Worm (Caenorhabditis elegans): ENCODE results near the gene mix-1.
A peak's percentile ranks its signal among the peaks of the same experiment; 100 is the strongest.

mix-1 gene

ce11 chrII:10840067-10840466 is 16.0 kb downstream of the mix-1 start (continued):
- peak; percentile 70; the same call in 1 of the 2 replicates for TF ChIP-seq hmg-20 (GFP tag; IDR thresholded peaks at IDR 0.05)
- TF ChIP-seq atf-7 (tag; optimal IDR thresholded peaks at IDR 0.05), result peak; percentile 82
- peak; percentile 82 for TF ChIP-seq F23B12.7 (tag; optimal IDR thresholded peaks at IDR 0.05; ENCODE audit: insufficient read depth)
- peak; percentile 75 for TF ChIP-seq fkh-3 (tag; optimal IDR thresholded peaks at IDR 0.05)
- peak; percentile 87 for TF ChIP-seq rpc-1 (optimal IDR thresholded peaks at IDR 0.05)
- TF ChIP-seq rpc-1 (tag; optimal IDR thresholded peaks at IDR 0.05), result peak; percentile 87
- TF ChIP-seq sptf-2 (GFP tag; optimal IDR thresholded peaks at IDR 0.05), result peak; percentile 24
- TF ChIP-seq egl-18 (GFP tag; IDR thresholded peaks at IDR 0.05), result 0 out of 2 replicates have a peak, but pooled peaks have one; percentile 66
- TF ChIP-seq ztf-22 (GFP tag; optimal IDR thresholded peaks at IDR 0.05), result no peak
- TF ChIP-seq nhr-90 (tag; optimal IDR thresholded peaks at IDR 0.05), result peak; percentile 90
- TF ChIP-seq unc-62 (GFP tag; optimal IDR thresholded peaks at IDR 0.05), result no peak
- TF ChIP-seq sdz-38 (tag; optimal IDR thresholded peaks at IDR 0.05), result no peak
- TF ChIP-seq nfya-2 (GFP tag; IDR thresholded peaks at IDR 0.05), result no peak
- 0 out of 2 replicates have a peak, but pooled peaks have one; percentile 60 for TF ChIP-seq ztf-6 (GFP tag; IDR thresholded peaks at IDR 0.05)
- peak; percentile 49; the same call in 1 of the 2 replicates for TF ChIP-seq pbrm-1 (GFP tag; IDR thresholded peaks at IDR 0.05)
- peak; percentile 76 for TF ChIP-seq C17E4.6 (GFP tag; IDR thresholded peaks at IDR 0.05)
- peak; percentile 61 for TF ChIP-seq mel-28 (tag; optimal IDR thresholded peaks at IDR 0.05; ENCODE audit: borderline replicate concordance)
- no peak for TF ChIP-seq aptf-2 (GFP tag; conservative IDR thresholded peaks at IDR 0.05)
- peak; percentile 91 for TF ChIP-seq nfyb-1 (GFP tag; IDR thresholded peaks at IDR 0.05)
- TF ChIP-seq ccch-3 (GFP tag; optimal IDR thresholded peaks at IDR 0.05), result no peak
- TF ChIP-seq F37B4.10 (GFP tag; IDR thresholded peaks at IDR 0.05), result no peak
- TF ChIP-seq nfya-1 (tag; optimal IDR thresholded peaks at IDR 0.05; ENCODE audit: borderline replicate concordance, insufficient read depth), result no peak
- TF ChIP-seq tbp1 (GFP tag; optimal IDR thresholded peaks at IDR 0.05), result peak; percentile 99
- TF ChIP-seq madf-6 (GFP tag; IDR thresholded peaks at IDR 0.05), result peak; percentile 64
- TF ChIP-seq ekl-4 (GFP tag; IDR thresholded peaks at IDR 0.05), result peak; percentile 83
- peak; percentile 63 for TF ChIP-seq F33H1.4 (GFP tag; IDR thresholded peaks at IDR 0.05)
- no peak for TF ChIP-seq ceh-91 (GFP tag; IDR thresholded peaks at IDR 0.05)
- no peak for TF ChIP-seq hlh-26 (GFP tag; conservative IDR thresholded peaks at IDR 0.05)
- TF ChIP-seq ceh-58 (GFP tag; IDR thresholded peaks at IDR 0.05), result no peak
- peak; percentile 60; the same call in 1 of the 2 replicates for TF ChIP-seq madf-3 (GFP tag; IDR thresholded peaks at IDR 0.05)
- 0 out of 2 replicates have a peak, but pooled peaks have one; percentile 18 for TF ChIP-seq Y67H2A.10 (GFP tag; conservative IDR thresholded peaks at IDR 0.05)
- 0 out of 2 replicates have a peak, but pooled peaks have one; percentile 25 for TF ChIP-seq hsf-1 (GFP tag; IDR thresholded peaks at IDR 0.05)
- peak; percentile 78; the same call in 1 of the 2 replicates for TF ChIP-seq Y95B8A.8 (GFP tag; IDR thresholded peaks at IDR 0.05)
- TF ChIP-seq zim-3 (tag; optimal IDR thresholded peaks at IDR 0.05), result peak; percentile 90
- TF ChIP-seq attf-5 (GFP tag; optimal IDR thresholded peaks at IDR 0.05), result peak; percentile 82
- no peak for TF ChIP-seq F10E7.11 (tag; optimal IDR thresholded peaks at IDR 0.05)
- peak; percentile 81 for TF ChIP-seq lin-54 (GFP tag; optimal IDR thresholded peaks at IDR 0.05)
- TF ChIP-seq unc-130 (GFP tag; optimal IDR thresholded peaks at IDR 0.05), result peak; percentile 10
- TF ChIP-seq sea-2 (GFP tag; IDR thresholded peaks at IDR 0.05), result no peak
- TF ChIP-seq D2030.7 (GFP tag; IDR thresholded peaks at IDR 0.05), result peak; percentile 43
- TF ChIP-seq let-526 (GFP tag; IDR thresholded peaks at IDR 0.05), result peak; percentile 85
- peak; percentile 79 for TF ChIP-seq ztf-18 (tag; optimal IDR thresholded peaks at IDR 0.05)
- TF ChIP-seq Y79H2A.3 (GFP tag; conservative IDR thresholded peaks at IDR 0.05), result 0 out of 2 replicates have a peak, but pooled peaks have one; percentile 29
- peak; percentile 45 for TF ChIP-seq madf-8 (GFP tag; conservative IDR thresholded peaks at IDR 0.05)
- peak; percentile 59; the same call in 1 of the 2 replicates for TF ChIP-seq attf-3 (GFP tag; conservative IDR thresholded peaks at IDR 0.05)
- TF ChIP-seq hmg-1.2 (GFP tag; IDR thresholded peaks at IDR 0.05), result peak; percentile 76
- peak; percentile 63 for TF ChIP-seq somi-1 (GFP tag; optimal IDR thresholded peaks at IDR 0.05)
- peak; percentile 61; the same call in 1 of the 2 replicates for TF ChIP-seq aptf-3 (GFP tag; IDR thresholded peaks at IDR 0.05)
- 0 out of 2 replicates have a peak, but pooled peaks have one; percentile 36 for TF ChIP-seq C06A6.2 (GFP tag; conservative IDR thresholded peaks at IDR 0.05)

Data from whole organism, young adult.